Fruit fly (Drosophila melanogaster) whole organism, embryonic: Measurements from ENCODE around the gene CG3078.

ENCODE experiments used
- ATbp ChIP-seq: fragments of 200-800 bp; sonication (Bioruptor generic); optimal IDR thresholded peaks from 2 replicates; lab custom pipeline; 2017; ENCODE audit warnings: missing biosample characterization, mild to moderate bottlenecking, missing genetic modification characterization, missing genetic modification reagents
- Adf1 ChIP-seq: fragments of 200-800 bp; sonication (Bioruptor generic); IDR thresholded peaks from 2 replicates; pipeline ENCODE4 v1.3.6; 2022; ENCODE audit warnings: missing biosample characterization, missing genetic modification characterization
- Aef1 ChIP-seq: fragments of 200-800 bp; sonication (Bioruptor generic); IDR thresholded peaks from 3 replicates; pipeline ENCODE4 v1.3.6; 2022; ENCODE audit warnings: missing biosample characterization, missing genetic modification characterization
- Asciz ChIP-seq: fragments of 200-800 bp; sonication (Bioruptor generic); optimal IDR thresholded peaks from 2 replicates; lab custom pipeline; 2017; ENCODE audit warnings: missing biosample characterization, mild to moderate bottlenecking, missing genetic modification characterization, missing genetic modification reagents
- B-H2 ChIP-seq: fragments of 200-800 bp; sonication (Bioruptor generic); optimal IDR thresholded peaks from 2 replicates; lab custom pipeline; 2018; ENCODE audit warnings: missing biosample characterization, mild to moderate bottlenecking, missing genetic modification characterization
- BtbVII ChIP-seq: fragments of 200-800 bp; sonication (Bioruptor generic); optimal IDR thresholded peaks from 3 replicates; lab custom pipeline; 2017; ENCODE audit warnings: missing biosample characterization, mild to moderate bottlenecking, missing genetic modification characterization
- CG1024 ChIP-seq: fragments of 200-800 bp; sonication (Bioruptor generic); IDR thresholded peaks from 2 replicates; pipeline ENCODE4 v1.3.6; 2022; ENCODE audit warnings: missing biosample characterization, missing genetic modification characterization
- CG10274 ChIP-seq: fragments of 200-800 bp; sonication (Bioruptor generic); optimal IDR thresholded peaks from 3 replicates; lab custom pipeline; 2017; ENCODE audit warnings: missing biosample characterization, mild to moderate bottlenecking, missing genetic modification characterization
- CG11085 ChIP-seq: fragments of 200-800 bp; sonication (Bioruptor generic); IDR thresholded peaks from 2 replicates; pipeline ENCODE4 v1.3.6; 2022; ENCODE audit warnings: missing biosample characterization, missing genetic modification characterization
- CG11456 ChIP-seq: fragments of 200-800 bp; sonication (Bioruptor generic); IDR thresholded peaks from 3 replicates; pipeline ENCODE4 v1.3.6; 2022; ENCODE audit warnings: missing biosample characterization, missing genetic modification characterization
- CG11696 ChIP-seq: fragments of 200-800 bp; sonication (Bioruptor generic); IDR thresholded peaks from 2 replicates; pipeline ENCODE4 v1.3.6; 2022; ENCODE audit warnings: missing biosample characterization, missing genetic modification characterization
- CG12744 ChIP-seq: fragments of 200-800 bp; sonication (Bioruptor generic); optimal IDR thresholded peaks from 2 replicates; lab custom pipeline; 2016; ENCODE audit warnings: missing biosample characterization, missing genetic modification characterization
- CG14441 ChIP-seq: fragments of 200-800 bp; sonication (Bioruptor generic); IDR thresholded peaks from 2 replicates; pipeline ENCODE4 v1.3.6; 2022; ENCODE audit warnings: missing biosample characterization, missing genetic modification characterization
- CG15479 ChIP-seq: fragments of 200-800 bp; sonication (Bioruptor generic); optimal IDR thresholded peaks from 3 replicates; lab custom pipeline; 2019; ENCODE audit warnings: missing biosample characterization, mild to moderate bottlenecking, missing genetic modification characterization, moderate library complexity
- CG2889 ChIP-seq: fragments of 200-800 bp; sonication (Bioruptor generic); IDR thresholded peaks from 3 replicates; pipeline ENCODE4 v1.3.6; 2022; ENCODE audit warnings: missing biosample characterization, missing genetic modification characterization
- CG30403 ChIP-seq: fragments of 200-800 bp; sonication (Bioruptor generic); optimal IDR thresholded peaks from 3 replicates; lab custom pipeline; 2016; ENCODE audit warnings: missing biosample characterization, missing genetic modification characterization
- CG31441 ChIP-seq: fragments of 200-800 bp; sonication (Bioruptor generic); IDR thresholded peaks from 2 replicates; pipeline ENCODE4 v1.3.6; 2022; ENCODE audit warnings: missing biosample characterization, missing genetic modification characterization
- CG32767 ChIP-seq: fragments of 200-800 bp; sonication (Bioruptor generic); IDR thresholded peaks from 2 replicates; pipeline ENCODE4 v1.3.6; 2022; ENCODE audit warnings: missing biosample characterization, missing genetic modification characterization
- CG34376 ChIP-seq: fragments of 200-800 bp; sonication (Bioruptor generic); optimal IDR thresholded peaks from 2 replicates; lab custom pipeline; 2018; ENCODE audit warnings: missing biosample characterization, mild to moderate bottlenecking, missing genetic modification characterization
- CG4730 ChIP-seq: fragments of 200-800 bp; sonication (Bioruptor generic); IDR thresholded peaks from 2 replicates; pipeline ENCODE4 v1.3.6; 2022; ENCODE audit warnings: missing biosample characterization, missing genetic modification characterization
- CG8478 ChIP-seq: fragments of >200 bp; optimal IDR thresholded peaks from 2 replicates; lab custom pipeline; 2018
- Drgx ChIP-seq: fragments of 200-800 bp; sonication (Bioruptor generic); IDR thresholded peaks from 2 replicates; pipeline ENCODE4 v1.3.6; 2022; ENCODE audit warnings: missing biosample characterization, missing genetic modification characterization
- ERR ChIP-seq: fragments of 200-800 bp; sonication (Bioruptor generic); optimal IDR thresholded peaks from 2 replicates; lab custom pipeline; 2016; ENCODE audit warnings: missing biosample characterization, missing genetic modification characterization
- Hand ChIP-seq: fragments of 200-800 bp; sonication (Bioruptor generic); optimal IDR thresholded peaks from 2 replicates; lab custom pipeline; 2017; ENCODE audit warnings: mild to moderate bottlenecking, missing biosample characterization, missing genetic modification reagents, missing genetic modification characterization
- HmgZ ChIP-seq: fragments of 200-800 bp; sonication (Bioruptor generic); optimal IDR thresholded peaks from 2 replicates; lab custom pipeline; 2018; ENCODE audit warnings: missing biosample characterization, mild to moderate bottlenecking, missing genetic modification characterization
- Mrtf ChIP-seq: fragments of 200-800 bp; sonication (Bioruptor generic); IDR thresholded peaks from 3 replicates; pipeline ENCODE4 v1.3.6; 2022; ENCODE audit warnings: missing biosample characterization, missing genetic modification characterization
- Nf-YC ChIP-seq: fragments of 200-800 bp; optimal IDR thresholded peaks from 3 replicates; lab custom pipeline; 2019; ENCODE audit warnings: missing biosample characterization, mild to moderate bottlenecking, missing genetic modification characterization, moderate library complexity
- Side ChIP-seq: fragments of 200-800 bp; sonication (Bioruptor generic); optimal IDR thresholded peaks from 2 replicates; lab custom pipeline; 2016; ENCODE audit warnings: missing biosample characterization, missing genetic modification characterization
- Usf ChIP-seq: fragments of 200-800 bp; sonication (Bioruptor generic); optimal IDR thresholded peaks from 2 replicates; lab custom pipeline; 2017; ENCODE audit warnings: missing genotype, missing biosample characterization, missing genetic modification characterization
- ase ChIP-seq: fragments of 200-800 bp; sonication (Bioruptor generic); IDR thresholded peaks from 3 replicates; pipeline ENCODE4 v1.3.6; 2022; ENCODE audit warnings: missing biosample characterization, missing genetic modification characterization
- bbx ChIP-seq: fragments of 200-800 bp; sonication (Bioruptor generic); IDR thresholded peaks from 2 replicates; pipeline ENCODE4 v1.3.6; 2022; ENCODE audit warnings: missing biosample characterization, missing genetic modification characterization; ENCODE audit not compliant: partially characterized antibody
- bsh ChIP-seq, 2 experiments: fragments of 200-800 bp; sonication (Bioruptor generic); optimal IDR thresholded peaks; 2 replicates each; lab custom pipeline; 2017 to 2018; ENCODE audit warnings: mild to moderate bottlenecking in 2 of 2, missing biosample characterization in 2 of 2, missing genetic modification characterization in 2 of 2, moderate library complexity in 1 of 2
- chm ChIP-seq: fragments of 200-800 bp; sonication (Bioruptor generic); IDR thresholded peaks from 2 replicates; pipeline ENCODE4 v1.3.6; 2022; ENCODE audit warnings: missing biosample characterization, missing genetic modification characterization
- ci ChIP-seq: fragments of 200-800 bp; sonication (Bioruptor generic); IDR thresholded peaks from 3 replicates; pipeline ENCODE4 v1.3.6; 2022; ENCODE audit warnings: missing biosample characterization, missing genetic modification characterization
- corto ChIP-seq: fragments of 200-800 bp; sonication (Bioruptor generic); optimal IDR thresholded peaks from 2 replicates; lab custom pipeline; 2016; ENCODE audit warnings: missing biosample characterization, mild to moderate bottlenecking, missing genetic modification characterization, moderate library complexity
- crc ChIP-seq: fragments of 200-800 bp; sonication (Bioruptor generic); optimal IDR thresholded peaks from 2 replicates; lab custom pipeline; 2016; ENCODE audit warnings: missing biosample characterization, missing genetic modification characterization
- da ChIP-seq: fragments of 200-800 bp; sonication (Bioruptor generic); optimal IDR thresholded peaks from 2 replicates; lab custom pipeline; 2016; ENCODE audit warnings: missing biosample characterization, missing genetic modification characterization
- dysf ChIP-seq: fragments of 200-800 bp; sonication (Bioruptor generic); IDR thresholded peaks from 3 replicates; pipeline ENCODE4 v1.3.6; 2022; ENCODE audit warnings: missing biosample characterization, missing genetic modification characterization
- grau ChIP-seq: fragments of 200-800 bp; optimal IDR thresholded peaks from 3 replicates; lab custom pipeline; 2019; ENCODE audit warnings: missing biosample characterization, mild to moderate bottlenecking, missing genetic modification characterization, moderate library complexity
- ken ChIP-seq: fragments of 200-800 bp; sonication (Bioruptor generic); IDR thresholded peaks from 3 replicates; pipeline ENCODE4 v1.3.6; 2022; ENCODE audit warnings: missing biosample characterization, missing genetic modification characterization
- knrl ChIP-seq: fragments of 200-800 bp; sonication (Bioruptor generic); IDR thresholded peaks from 3 replicates; pipeline ENCODE4 v1.3.6; 2022; ENCODE audit warnings: missing biosample characterization, missing genetic modification characterization; ENCODE audit not compliant: partially characterized antibody
- lab ChIP-seq: fragments of 200-800 bp; sonication (Bioruptor generic); optimal IDR thresholded peaks from 3 replicates; lab custom pipeline; 2017; ENCODE audit warnings: missing biosample characterization, missing genetic modification characterization, mild to moderate bottlenecking, moderate library complexity, missing genetic modification reagents
- onecut ChIP-seq: fragments of 200-800 bp; sonication (Bioruptor generic); IDR thresholded peaks from 2 replicates; pipeline ENCODE4 v1.3.6; 2022; ENCODE audit warnings: missing biosample characterization, missing genetic modification characterization
- p53 ChIP-seq: fragments of 200-800 bp; sonication (Bioruptor generic); optimal IDR thresholded peaks from 2 replicates; lab custom pipeline; 2016; ENCODE audit warnings: missing biosample characterization, missing genetic modification characterization
- pros ChIP-seq: fragments of 200-800 bp; sonication (Bioruptor generic); optimal IDR thresholded peaks from 3 replicates; lab custom pipeline; 2019; ENCODE audit warnings: missing biosample characterization, mild to moderate bottlenecking, missing genetic modification characterization, moderate library complexity
- salm ChIP-seq: fragments of 200-800 bp; sonication (Bioruptor generic); optimal IDR thresholded peaks from 2 replicates; lab custom pipeline; 2018; ENCODE audit warnings: missing biosample characterization, mild to moderate bottlenecking, missing genetic modification characterization
- slou ChIP-seq: fragments of 200-800 bp; sonication (Bioruptor generic); optimal IDR thresholded peaks from 3 replicates; lab custom pipeline; 2016; ENCODE audit warnings: missing biosample characterization, missing genetic modification characterization
- sna ChIP-seq: fragments of 200-800 bp; sonication (Bioruptor generic); IDR thresholded peaks from 2 replicates; pipeline ENCODE4 v1.3.6; 2022; ENCODE audit warnings: missing biosample characterization, missing genetic modification characterization; ENCODE audit not compliant: partially characterized antibody
- tap ChIP-seq: fragments of 200-800 bp; optimal IDR thresholded peaks from 3 replicates; lab custom pipeline; 2019; ENCODE audit warnings: missing biosample characterization, mild to moderate bottlenecking, missing genetic modification characterization, moderate library complexity
- trem ChIP-seq: fragments of 200-800 bp; optimal IDR thresholded peaks from 3 replicates; lab custom pipeline; 2019; ENCODE audit warnings: missing biosample characterization, mild to moderate bottlenecking, missing genetic modification characterization, moderate library complexity

CG3078 gene

DNA sequence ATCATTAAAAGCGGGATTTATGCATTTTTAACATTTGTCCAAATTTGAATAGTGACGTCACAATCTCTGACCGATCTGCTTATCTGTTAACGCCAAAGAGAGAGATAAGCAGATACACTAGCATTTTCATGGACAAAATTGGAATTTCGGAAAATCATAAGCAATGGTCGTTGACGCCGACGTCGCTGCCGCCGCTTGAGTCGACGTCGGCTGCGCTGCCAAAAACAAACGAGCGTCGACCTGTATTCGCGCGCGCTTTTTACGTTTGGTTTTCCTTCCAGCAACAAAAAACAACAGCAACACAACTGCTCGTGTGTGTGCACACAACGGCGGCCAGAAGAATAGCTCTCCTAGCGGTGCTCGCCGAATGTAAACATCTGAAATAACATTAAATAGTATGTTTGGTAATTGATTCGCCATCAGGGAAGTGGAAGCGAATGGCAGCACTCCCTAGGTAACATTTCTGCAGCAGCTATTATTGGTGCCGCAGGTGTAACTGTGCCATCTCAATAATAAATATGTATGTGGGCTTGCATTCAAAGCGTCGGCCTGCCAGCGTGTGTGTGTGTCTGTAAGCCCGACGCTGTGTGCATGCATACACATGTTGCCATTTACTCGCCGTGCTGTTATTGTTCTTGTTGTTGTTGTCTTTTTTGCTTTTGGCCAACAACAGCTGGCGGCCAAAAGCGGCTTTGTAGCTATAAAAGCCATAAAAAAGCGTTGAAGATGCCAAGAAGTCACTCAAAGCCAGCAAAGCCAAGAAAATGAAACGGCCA, 40.8 kb upstream of the CG3078 start (continued):
- TF ChIP-seq Mrtf (GFP tag; lab: Robert Waterston, UW) (peak; percentile 96), B-H2 (GFP tag; lab: Kevin White, UChicago) (peak; percentile 19), CG2889 (peak; percentile 95), Usf (peak; percentile 90), salm (tag; lab: Kevin White, UChicago) (peak; percentile 92), ci (GFP tag; lab: Robert Waterston, UW) (peak; percentile 99), CG11456 (GFP tag; lab: Robert Waterston, UW) (peak; percentile 97), ken (GFP tag; lab: Robert Waterston, UW) (peak; percentile 99), grau (peak; percentile 94), corto (peak; percentile 96), CG11696 (GFP tag; lab: Robert Waterston, UW) (peak; percentile 99), p53 (GFP tag; lab: Kevin White, UChicago) (peak; percentile 79), Side (GFP tag; lab: Kevin White, UChicago) (peak; percentile 85), ase (peak; percentile 97), CG12744 (GFP tag; lab: Kevin White, UChicago) (peak; percentile 83), slou (GFP tag; lab: Kevin White, UChicago) (peak; percentile 66), CG10274 (GFP tag; lab: Kevin White, UChicago) (peak; percentile 83), crc (GFP tag; lab: Kevin White, UChicago) (peak; percentile 76), CG8478 (lab: Kevin White, UChicago) (no peak), trem (tag; lab: Kevin White, UChicago) (peak; percentile 83), CG14441 (GFP tag; lab: Robert Waterston, UW) (peak; percentile 99), Hand (GFP tag; lab: Kevin White, UChicago) (peak; percentile 90), dysf (GFP tag; lab: Robert Waterston, UW) (peak; percentile 97), knrl (GFP tag; lab: Robert Waterston, UW) (no peak), Adf1 (GFP tag; lab: Robert Waterston, UW) (peak; percentile 93), CG1024 (GFP tag; lab: Robert Waterston, UW) (peak; percentile 93), pros (GFP tag; lab: Kevin White, UChicago) (peak; percentile 58), HmgZ (tag; lab: Kevin White, UChicago) (peak; percentile 94), ERR (peak; percentile 68), lab (GFP tag; lab: Kevin White, UChicago) (peak; percentile 96), CG31441 (GFP tag; lab: Robert Waterston, UW) (peak; percentile 92), Drgx (peak; percentile 99), Nf-YC (tag; lab: Kevin White, UChicago) (peak; percentile 63), Aef1 (GFP tag; lab: Robert Waterston, UW) (peak; percentile 98), da (peak; percentile 90), BtbVII (GFP tag; lab: Kevin White, UChicago) (peak; percentile 91), sna (no peak), bsh (GFP tag; optimal IDR thresholded peaks at IDR 0.05; lab: Kevin White, UChicago) (peak; percentile 97 to 98), CG4730 (peak; percentile 95), CG32767 (GFP tag; lab: Robert Waterston, UW) (peak; percentile 98), chm (GFP tag; lab: Robert Waterston, UW) (peak; percentile 98), Asciz (GFP tag; lab: Kevin White, UChicago) (peak; percentile 93), onecut (GFP tag; lab: Robert Waterston, UW) (peak; percentile 94), CG30403 (GFP tag; lab: Kevin White, UChicago) (peak; percentile 90), tap (tag; lab: Kevin White, UChicago) (peak; percentile 95), CG34376 (peak; percentile 27), CG11085 (GFP tag; lab: Robert Waterston, UW) (peak; percentile 90), CG15479 (GFP tag; lab: Kevin White, UChicago) (peak; percentile 44), ATbp (GFP tag; lab: Kevin White, UChicago) (peak; percentile 98), bbx (GFP tag; lab: Robert Waterston, UW) (no peak)
